Fruit fly (Drosophila melanogaster): ENCODE measurements around the gene CG15534.

- TF ChIP-seq cnc (optimal IDR thresholded peaks at IDR 0.05) (no peak), CG11617 (GFP tag; optimal IDR thresholded peaks at IDR 0.05) (no peak), bab1 (GFP tag; optimal IDR thresholded peaks at IDR 0.05) (no peak), CG14711 (tag; optimal IDR thresholded peaks at IDR 0.05) (no peak), Mnt (GFP tag; optimal IDR thresholded peaks at IDR 0.05) (no peak), kay (GFP tag; ENCODE audit: borderline replicate concordance) (no peak), CG12768 (GFP tag; optimal IDR thresholded peaks at IDR 0.05) (no peak), Hr96 (GFP tag; optimal IDR thresholded peaks at IDR 0.05) (no peak), ovo (GFP tag; optimal IDR thresholded peaks at IDR 0.05) (no peak), CG7101 (tag; optimal IDR thresholded peaks at IDR 0.05) (no peak), Clk (GFP tag; optimal IDR thresholded peaks at IDR 0.05) (no peak)
Observed at dm6 chr3R:30461608-30462243, 29.9 kb downstream of the CG15534 start.

Data from whole organism, adult.